Worm (Caenorhabditis elegans): ENCODE results near the gene F56H9.9.

DNA sequence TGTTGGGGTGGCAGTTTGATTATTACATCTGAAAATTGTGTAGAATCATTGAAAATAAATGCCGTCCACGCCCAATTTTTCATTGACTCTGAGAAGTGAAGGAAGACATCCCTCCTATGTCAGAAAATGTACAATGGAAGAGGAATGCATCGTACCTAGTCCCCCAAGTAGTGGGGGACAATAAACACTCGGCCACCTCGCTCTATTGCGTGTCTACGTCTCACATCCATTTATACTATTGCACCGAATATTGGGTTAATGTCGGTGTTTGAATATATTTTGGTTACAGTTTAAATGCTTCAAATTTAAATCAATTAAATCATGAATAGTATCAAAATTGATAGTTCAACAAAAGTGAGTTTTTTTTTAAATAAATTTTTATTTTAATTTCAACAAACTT is 25.4 kb upstream of the F56H9.9 start, which contains the start of gene lin-25:
- peak; percentile 27 for TF ChIP-seq snpc-4 (tag; optimal IDR thresholded peaks at IDR 0.05)
- peak; percentile 51 for TF ChIP-seq lin-15B (tag; optimal IDR thresholded peaks at IDR 0.05)
- no peak for TF ChIP-seq tbx-2 (tag; optimal IDR thresholded peaks at IDR 0.05)
- TF ChIP-seq unc-62 (GFP tag; optimal IDR thresholded peaks at IDR 0.05) = no peak
- TF ChIP-seq jun-1 (tag; optimal IDR thresholded peaks at IDR 0.05) = no peak
- no peak for TF ChIP-seq nhr-12 (tag; optimal IDR thresholded peaks at IDR 0.05)
- no peak for TF ChIP-seq egl-27 (tag; optimal IDR thresholded peaks at IDR 0.05)
- TF ChIP-seq ztf-11 (tag; optimal IDR thresholded peaks at IDR 0.05) = no peak
- no peak for TF ChIP-seq ama-1 (optimal IDR thresholded peaks at IDR 0.05)
- TF ChIP-seq nhr-11 (tag; optimal IDR thresholded peaks at IDR 0.05) = no peak
- no peak for TF ChIP-seq nhr-77 (tag; optimal IDR thresholded peaks at IDR 0.05)
- TF ChIP-seq fkh-10 (GFP tag; optimal IDR thresholded peaks at IDR 0.05) = no peak
- no peak for TF ChIP-seq lin-39 (tag; optimal IDR thresholded peaks at IDR 0.05)

Data from whole organism, L3 larva.